Worm (Caenorhabditis elegans) whole organism, early embryonic: ENCODE measurements around the gene Y39B6A.5.

Experiments used
- aly-1 ChIP-seq: sonication (generic microtip); optimal IDR thresholded peaks from 2 replicates; lab custom pipeline; 2016; ENCODE audit warnings: missing genetic modification characterization, missing compliant biosample characterization
- ama-1 ChIP-seq: fragments of 150-350 bp; optimal IDR thresholded peaks from 2 replicates; lab custom pipeline; 2014
- ceh-13 ChIP-seq: fragments of 200-800 bp; sonication (Bioruptor generic); optimal IDR thresholded peaks from 2 replicates; lab custom pipeline; 2018; ENCODE audit warnings: mild to moderate bottlenecking, missing genetic modification characterization, missing compliant biosample characterization
- ets-7 ChIP-seq: sonication (generic microtip); optimal IDR thresholded peaks from 2 replicates; lab custom pipeline; 2016; ENCODE audit warnings: missing genotype, missing genetic modification characterization, missing compliant biosample characterization
- flt-1 ChIP-seq: fragments of 200-800 bp; sonication (Bioruptor generic); IDR thresholded peaks from 2 replicates; pipeline ENCODE4 v1.3.6; 2022; ENCODE audit warnings: missing genetic modification characterization, missing compliant biosample characterization
- hmbx-1 ChIP-seq: sonication (generic microtip); optimal IDR thresholded peaks from 2 replicates; lab custom pipeline; 2016; ENCODE audit warnings: mild to moderate bottlenecking, missing genetic modification characterization, missing compliant biosample characterization
- hmg-4 ChIP-seq: fragments of 200-800 bp; sonication (Bioruptor generic); optimal IDR thresholded peaks from 2 replicates; lab custom pipeline; 2018; ENCODE audit warnings: mild to moderate bottlenecking, missing genetic modification characterization, missing compliant biosample characterization
- pes-1 ChIP-seq: fragments of 200-800 bp; sonication (Bioruptor generic); IDR thresholded peaks from 2 replicates; pipeline ENCODE4 v1.3.6; 2022; ENCODE audit warnings: missing genetic modification reagents, missing genetic modification characterization, missing compliant biosample characterization
- scrt-1 ChIP-seq: fragments of 200-800 bp; sonication (Bioruptor generic); IDR thresholded peaks from 2 replicates; pipeline ENCODE4 v1.3.6; 2022; ENCODE audit warnings: missing genetic modification characterization, missing compliant biosample characterization
- tbx-11 ChIP-seq: fragments of 200-800 bp; sonication (Bioruptor generic); IDR thresholded peaks from 2 replicates; pipeline ENCODE4 v1.3.6; 2022; ENCODE audit warnings: missing genetic modification characterization, missing compliant biosample characterization
- tbx-37 ChIP-seq: fragments of 200-800 bp; sonication (Bioruptor generic); conservative IDR thresholded peaks from 2 replicates; pipeline ENCODE4 v1.3.6; 2022; ENCODE audit warnings: missing genetic modification reagents, missing genetic modification characterization, missing compliant biosample characterization
- tra-4 ChIP-seq: sonication (generic microtip); optimal IDR thresholded peaks from 2 replicates; lab custom pipeline; 2017; ENCODE audit warnings: missing genetic modification characterization, missing compliant biosample characterization

DNA sequence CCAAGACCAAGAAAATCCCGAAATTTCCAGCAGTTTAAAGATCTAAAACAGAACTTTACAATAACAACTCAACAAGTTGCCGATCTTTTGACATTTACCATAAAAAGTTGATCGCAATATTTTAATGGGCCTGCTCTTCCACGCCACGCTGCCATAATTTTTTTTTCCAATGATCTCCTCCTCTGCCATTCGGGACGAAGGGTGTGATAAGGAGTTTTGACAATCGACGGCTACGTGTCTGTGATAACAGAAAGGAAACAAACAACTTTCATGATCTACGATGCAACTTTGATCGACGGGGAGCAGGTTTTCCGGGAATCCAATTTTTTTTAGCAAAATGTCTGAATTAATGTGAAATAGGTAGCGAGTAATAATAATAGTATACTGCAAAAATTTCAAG lies 48.2 kb upstream of the Y39B6A.5 start:
- no peak for TF ChIP-seq ceh-13 (GFP tag; lab: Kevin White, UChicago)
- TF ChIP-seq tbx-37 (GFP tag; lab: Robert Waterston, UW) = no peak
- TF ChIP-seq tra-4 (tag; lab: Kevin White, UChicago) = no peak
- TF ChIP-seq ama-1 (lab: Kevin White, UChicago) = no peak
- no peak for TF ChIP-seq tbx-11
- TF ChIP-seq hmg-4 (GFP tag; lab: Kevin White, UChicago) = no peak
- no peak for TF ChIP-seq pes-1 (GFP tag; lab: Robert Waterston, UW)
- TF ChIP-seq scrt-1 (GFP tag; lab: Robert Waterston, UW) = no peak
- TF ChIP-seq flt-1 (GFP tag; lab: Robert Waterston, UW) = no peak
- TF ChIP-seq ets-7 (tag; lab: Kevin White, UChicago) = no peak
- no peak for TF ChIP-seq aly-1 (tag; lab: Kevin White, UChicago)
- TF ChIP-seq hmbx-1 (tag; lab: Kevin White, UChicago) = no peak
